Fruit fly (Drosophila melanogaster) whole organism: Measurements from ENCODE around the gene phtm.

Experiments
- CG8478 ChIP-seq: fragments of >200 bp; optimal IDR thresholded peaks from 2 replicates; lab custom pipeline; 2018; ENCODE audit warnings: inconsistent platforms
- Dll ChIP-seq: fragments of >200 bp; optimal IDR thresholded peaks from 2 replicates; lab custom pipeline; 2017
- EcR ChIP-seq, 2 experiments: fragments of >200 bp; optimal IDR thresholded peaks; 2 replicates each; lab custom pipeline; 2017; ENCODE audit warnings: missing biosample characterization in 2 of 2, missing genetic modification characterization in 2 of 2, missing genetic modification reagents in 2 of 2
- pan ChIP-seq: fragments of >200 bp; optimal IDR thresholded peaks from 2 replicates; lab custom pipeline; 2017
- psq ChIP-seq: fragments of >200 bp; optimal IDR thresholded peaks from 2 replicates; lab custom pipeline; 2017
- usp ChIP-seq: fragments of >200 bp; optimal IDR thresholded peaks from 2 replicates; lab custom pipeline; 2017; ENCODE audit warnings: missing biosample characterization, missing genetic modification characterization, mixed read lengths

- TF ChIP-seq pan (lab: Kevin White, UChicago) (no peak), usp (no peak), Dll (lab: Kevin White, UChicago) (no peak), psq (lab: Kevin White, UChicago) (no peak), EcR (GFP tag; optimal IDR thresholded peaks at IDR 0.05; lab: Kevin White, UChicago) (no peak), CG8478 (no peak)
Measured at dm6 chrX:18663362-18663761, 22.2 kb upstream of the phtm start.
